Worm (Caenorhabditis elegans) whole organism, L1 larva: ENCODE results near the gene T05C1.1.

Experiments used
- ama-1 ChIP-seq: fragments of 150-350 bp; optimal IDR thresholded peaks from 2 replicates; lab custom pipeline; 2014
- fkh-10 ChIP-seq: sonication (generic microtip); optimal IDR thresholded peaks from 2 replicates; lab custom pipeline; 2017; ENCODE audit warnings: missing biosample characterization, missing genetic modification reagents, missing genetic modification characterization
- nhr-237 ChIP-seq: fragments of 150-350 bp; optimal IDR thresholded peaks from 2 replicates; lab custom pipeline; 2014; ENCODE audit warnings: missing biosample characterization, missing genetic modification characterization
- unc-86 ChIP-seq: sonication (generic microtip); optimal IDR thresholded peaks from 2 replicates; lab custom pipeline; 2016; ENCODE audit warnings: missing genetic modification characterization, missing compliant biosample characterization
- ztf-11 ChIP-seq, 2 experiments: sonication (generic microtip); optimal IDR thresholded peaks; 2 replicates each; lab custom pipeline; 2016 to 2017; ENCODE audit warnings: missing genetic modification characterization in 2 of 2, missing biosample characterization in 1 of 2, missing compliant biosample characterization in 1 of 2

DNA sequence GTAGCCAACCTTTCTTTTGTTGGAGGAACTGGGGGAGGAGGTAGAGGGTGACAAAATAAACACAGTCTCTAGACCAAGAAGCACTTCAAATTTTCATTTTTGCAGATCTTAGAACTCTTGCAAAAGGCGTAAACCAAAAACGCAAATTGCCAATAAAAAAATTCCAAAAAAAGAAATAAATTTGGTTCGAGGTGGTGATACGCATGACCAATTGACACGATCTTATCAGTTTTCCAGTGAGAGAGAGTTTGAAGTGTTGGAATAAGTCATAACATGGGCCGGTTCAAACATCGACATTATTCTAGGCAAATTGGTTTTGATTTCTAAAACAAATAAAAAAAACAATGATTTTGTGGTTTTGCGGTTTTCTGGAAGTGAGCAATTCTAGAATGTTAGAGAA lies 17.4 kb downstream of the T05C1.1 start:
- TF ChIP-seq fkh-10 (GFP tag; lab: Kevin White, UChicago) (no peak), nhr-237 (tag; lab: Kevin White, UChicago) (no peak), ztf-11 (tag; optimal IDR thresholded peaks at IDR 0.05; lab: Kevin White, UChicago) (no peak), ama-1 (lab: Kevin White, UChicago) (no peak), unc-86 (no peak)
